Worm (Caenorhabditis elegans): ENCODE results near the gene C32B5.13.
"Not testable (repeated sequence)": the region's sequence is repeated elsewhere in the genome, so short reads cannot be mapped to it uniquely, and the experiment has no call there.

Gene C32B5.13

ce11 chrII:961961-962360 lies at the start of gene C32B5.13:
Gene C32B5.13 (minus strand): TSS chrII:962061.
- TF ChIP-seq spr-1 (tag; optimal IDR thresholded peaks at IDR 0.05) (no peak), unc-62 (GFP tag; optimal IDR thresholded peaks at IDR 0.05 in 1 of 2) (peak in 1 of 2 experiments; percentile 16), unc-62 (tag; optimal IDR thresholded peaks at IDR 0.05) (no peak)

ce11 chrII:1006375-1006774 lies 44.5 kb upstream of the C32B5.13 start, which contains the start of gene F45D11.14:
Gene F45D11.14 (minus strand): TSS chrII:1006475.
- TF ChIP-seq nhr-237 (tag; optimal IDR thresholded peaks at IDR 0.05); skn-1 (tag; optimal IDR thresholded peaks at IDR 0.05); pha-4 (GFP tag; IDR thresholded peaks at IDR 0.05); pha-4 (tag; optimal IDR thresholded peaks at IDR 0.05): not testable (repeated sequence)

- TF ChIP-seq ztf-11 (tag; optimal IDR thresholded peaks at IDR 0.05) (no peak), dmd-9 (GFP tag; IDR thresholded peaks at IDR 0.05) (no peak), dve-1 (tag; optimal IDR thresholded peaks at IDR 0.05; ENCODE audit: insufficient read depth) (no peak), lsy-2 (tag; optimal IDR thresholded peaks at IDR 0.05) (no peak), sdz-12 (GFP tag; optimal IDR thresholded peaks at IDR 0.05) (no peak), snpc-4 (tag; optimal IDR thresholded peaks at IDR 0.05) (no peak)
These were observed 39.5 kb upstream of the C32B5.13 start, which contains the start of the genes fbxb-30 and F45D11.5 for ce11 chrII:1001351-1001750. Gene fbxb-30 (minus strand): TSS chrII:1001451. Gene F45D11.5 (plus strand): TSS chrII:1001702.

- TF ChIP-seq T26A8.4 (GFP tag; IDR thresholded peaks at IDR 0.05) (no peak), mxl-2 (GFP tag; conservative IDR thresholded peaks at IDR 0.05) (no peak), dve-1 (tag; optimal IDR thresholded peaks at IDR 0.05; ENCODE audit: insufficient read depth) (no peak), hlh-11 (tag; optimal IDR thresholded peaks at IDR 0.05) (no peak), ZK337.2 (GFP tag; IDR thresholded peaks at IDR 0.05) (no peak), dmd-8 (GFP tag; IDR thresholded peaks at IDR 0.05) (no peak)
These were observed 37.6 kb upstream of the C32B5.13 start, which contains the start of gene fbxb-29 for ce11 chrII:999493-999892. Gene fbxb-29 (minus strand): TSS chrII:999593.

- TF ChIP-seq lin-29 (GFP tag; IDR thresholded peaks at IDR 0.05); nhr-6 (tag; optimal IDR thresholded peaks at IDR 0.05); aly-2 (tag; optimal IDR thresholded peaks at IDR 0.05): not testable (repeated sequence)
These were observed 34.3 kb upstream of the C32B5.13 start, which contains the start of gene F45D11.11 for ce11 chrII:996112-996511. Gene F45D11.11 (minus strand): TSS chrII:996212.

- not testable (repeated sequence) for TF ChIP-seq zip-2 (tag; optimal IDR thresholded peaks at IDR 0.05); duxl-1 (tag; optimal IDR thresholded peaks at IDR 0.05; ENCODE audit: poor library complexity); nhr-42 (GFP tag; IDR thresholded peaks at IDR 0.05)
These were observed 32.4 kb upstream of the C32B5.13 start, which contains the start of gene F45D11.7 for ce11 chrII:994231-994630. Gene F45D11.7 (plus strand): TSS chrII:994531.

ce11 chrII:991300-991699 lies 29.4 kb upstream of the C32B5.13 start, which contains the start of gene fbxc-42:
Gene fbxc-42 (plus strand): TSS chrII:991600.
- TF ChIP-seq F26F4.8 (GFP tag; conservative IDR thresholded peaks at IDR 0.05) = no peak
- TF ChIP-seq lin-39 (tag; optimal IDR thresholded peaks at IDR 0.05) = no peak
- no peak for TF ChIP-seq snpc-1.2 (GFP tag; IDR thresholded peaks at IDR 0.05)
- TF ChIP-seq unc-130 (GFP tag; optimal IDR thresholded peaks at IDR 0.05) = no peak
- no peak for TF ChIP-seq gei-8 (GFP tag; optimal IDR thresholded peaks at IDR 0.05)
- no peak for TF ChIP-seq mdl-1 (tag; optimal IDR thresholded peaks at IDR 0.05)
- no peak for TF ChIP-seq madf-9 (GFP tag; conservative IDR thresholded peaks at IDR 0.05)
- TF ChIP-seq lsy-2 (tag; optimal IDR thresholded peaks at IDR 0.05) = no peak
- no peak for TF ChIP-seq ces-1 (GFP tag; optimal IDR thresholded peaks at IDR 0.05)
- TF ChIP-seq duxl-1 (tag; optimal IDR thresholded peaks at IDR 0.05; ENCODE audit: poor library complexity) = no peak
- no peak for TF ChIP-seq ama-1 (optimal IDR thresholded peaks at IDR 0.05)
- no peak for TF ChIP-seq egl-43 (GFP tag; IDR thresholded peaks at IDR 0.05)
- TF ChIP-seq set-16 (GFP tag; IDR thresholded peaks at IDR 0.05) = no peak

Measured in whole organism, L4 larva.